Fruit fly (Drosophila melanogaster) whole organism, embryonic: ENCODE data around the gene CG34409.

Experiments used
- Atf6 ChIP-seq: fragments of 200-800 bp; sonication (Bioruptor generic); IDR thresholded peaks from 2 replicates; pipeline ENCODE4 v1.3.6; 2022; ENCODE audit warnings: missing biosample characterization, missing genetic modification characterization
- B-H1 ChIP-seq: fragments of 200-800 bp; sonication (Bioruptor generic); IDR thresholded peaks from 3 replicates; pipeline ENCODE4 v1.3.6; 2022; ENCODE audit warnings: missing biosample characterization, missing genetic modification characterization
- Bdp1 ChIP-seq: fragments of 200-800 bp; sonication (Bioruptor generic); optimal IDR thresholded peaks from 3 replicates; lab custom pipeline; 2016; ENCODE audit warnings: missing biosample characterization, missing genetic modification characterization
- CG10267 ChIP-seq: fragments of 200-800 bp; sonication (Bioruptor generic); optimal IDR thresholded peaks from 2 replicates; lab custom pipeline; 2018; ENCODE audit warnings: missing biosample characterization, mild to moderate bottlenecking, missing genetic modification characterization, moderate library complexity
- CG10654 ChIP-seq: fragments of 200-800 bp; sonication (Bioruptor generic); optimal IDR thresholded peaks from 2 replicates; lab custom pipeline; 2016; ENCODE audit warnings: missing biosample characterization, missing genetic modification characterization
- CG11695 ChIP-seq: fragments of 200-800 bp; sonication (Bioruptor generic); IDR thresholded peaks from 3 replicates; pipeline ENCODE4 v1.3.6; 2022; ENCODE audit warnings: missing biosample characterization, missing genetic modification characterization
- CG11696 ChIP-seq: fragments of 200-800 bp; sonication (Bioruptor generic); IDR thresholded peaks from 2 replicates; pipeline ENCODE4 v1.3.6; 2022; ENCODE audit warnings: missing biosample characterization, missing genetic modification characterization
- CG12299 ChIP-seq: fragments of 200-800 bp; sonication (Bioruptor generic); optimal IDR thresholded peaks from 2 replicates; lab custom pipeline; 2018; ENCODE audit warnings: missing biosample characterization, mild to moderate bottlenecking, missing genetic modification characterization
- CG14441 ChIP-seq: fragments of 200-800 bp; sonication (Bioruptor generic); IDR thresholded peaks from 2 replicates; pipeline ENCODE4 v1.3.6; 2022; ENCODE audit warnings: missing biosample characterization, missing genetic modification characterization
- CG1602 ChIP-seq: fragments of 200-800 bp; sonication (Bioruptor generic); optimal IDR thresholded peaks from 3 replicates; lab custom pipeline; 2016; ENCODE audit warnings: missing biosample characterization, missing genetic modification characterization
- CG17385 ChIP-seq: fragments of 200-800 bp; sonication (Bioruptor generic); optimal IDR thresholded peaks from 3 replicates; lab custom pipeline; 2018; ENCODE audit warnings: missing biosample characterization, mild to moderate bottlenecking, missing genetic modification characterization
- CG17829 ChIP-seq: fragments of 200-800 bp; optimal IDR thresholded peaks from 2 replicates; lab custom pipeline; 2019; ENCODE audit warnings: missing biosample characterization, mild to moderate bottlenecking, missing genetic modification characterization, moderate library complexity
- CG18262 ChIP-seq: fragments of 200-800 bp; optimal IDR thresholded peaks from 3 replicates; lab custom pipeline; 2019; ENCODE audit warnings: missing biosample characterization, mild to moderate bottlenecking, missing genetic modification characterization, moderate library complexity
- CG2199 ChIP-seq: fragments of 200-800 bp; sonication (Bioruptor generic); IDR thresholded peaks from 3 replicates; pipeline ENCODE4 v1.3.6; 2022; ENCODE audit warnings: missing biosample characterization, missing genetic modification characterization
- CG2712 ChIP-seq: fragments of 200-800 bp; optimal IDR thresholded peaks from 3 replicates; lab custom pipeline; 2019; ENCODE audit warnings: missing biosample characterization, mild to moderate bottlenecking, missing genetic modification characterization, moderate library complexity
- CG3838 ChIP-seq: fragments of 200-800 bp; sonication (Bioruptor generic); optimal IDR thresholded peaks from 3 replicates; lab custom pipeline; 2016; ENCODE audit warnings: missing biosample characterization, missing genetic modification characterization
- CG3847 ChIP-seq: fragments of 200-800 bp; sonication (Bioruptor generic); IDR thresholded peaks from 2 replicates; pipeline ENCODE4 v1.3.6; 2022; ENCODE audit warnings: missing biosample characterization, missing genetic modification characterization
- CG43689 ChIP-seq: fragments of 200-800 bp; sonication (Bioruptor generic); IDR thresholded peaks from 2 replicates; pipeline ENCODE4 v1.3.6; 2022; ENCODE audit warnings: missing biosample characterization, missing genetic modification characterization
- CG6854 ChIP-seq: fragments of 200-800 bp; sonication (Bioruptor generic); optimal IDR thresholded peaks from 3 replicates; lab custom pipeline; 2017; ENCODE audit warnings: missing biosample characterization, mild to moderate bottlenecking, missing genetic modification characterization
- CG8388 ChIP-seq: fragments of 200-800 bp; sonication (Bioruptor generic); optimal IDR thresholded peaks from 2 replicates; lab custom pipeline; 2019; ENCODE audit warnings: missing biosample characterization, mild to moderate bottlenecking, missing genetic modification characterization, moderate library complexity
- Dek ChIP-seq: fragments of 200-800 bp; sonication (Bioruptor generic); optimal IDR thresholded peaks from 3 replicates; lab custom pipeline; 2019; ENCODE audit warnings: missing biosample characterization, mild to moderate bottlenecking, missing genetic modification characterization, moderate library complexity
- Doc2 ChIP-seq: fragments of 200-800 bp; sonication (Bioruptor generic); IDR thresholded peaks from 2 replicates; pipeline ENCODE4 v1.3.6; 2022; ENCODE audit warnings: missing biosample characterization, missing genetic modification characterization
- Dref ChIP-seq: fragments of 200-800 bp; sonication (Bioruptor generic); IDR thresholded peaks from 2 replicates; pipeline ENCODE4 v1.3.6; 2022; ENCODE audit warnings: missing biosample characterization, missing genetic modification characterization
- Gsc ChIP-seq: fragments of 200-800 bp; sonication (Bioruptor generic); IDR thresholded peaks from 2 replicates; pipeline ENCODE4 v1.3.6; 2022; ENCODE audit warnings: missing biosample characterization, missing genetic modification characterization
- Hr78 ChIP-seq, 2 experiments: fragments of 200-800 bp in 1 of 2; fragments of >200 bp in 1 of 2; sonication (Bioruptor generic) in 1 of 2; optimal IDR thresholded peaks; 2 replicates each; lab custom pipeline; 2017 to 2019; ENCODE audit warnings: missing biosample characterization in 2 of 2, missing genetic modification characterization in 2 of 2, mild to moderate bottlenecking in 1 of 2, moderate library complexity in 1 of 2
- MBD-R2 ChIP-seq: fragments of 200-800 bp; sonication (Bioruptor generic); IDR thresholded peaks from 2 replicates; pipeline ENCODE4 v1.3.6; 2022; ENCODE audit warnings: missing biosample characterization, missing genetic modification characterization
- Mad ChIP-seq: fragments of 200-800 bp; sonication (Bioruptor generic); optimal IDR thresholded peaks from 2 replicates; lab custom pipeline; 2016; ENCODE audit warnings: missing biosample characterization, missing genetic modification characterization
- Med ChIP-seq: fragments of 200-800 bp; sonication (Bioruptor generic); peaks from one replicate; lab custom pipeline; 2016; ENCODE audit warnings: missing biosample characterization, missing genetic modification characterization, mild to moderate bottlenecking, inconsistent platforms, moderate library complexity
- Mrtf ChIP-seq: fragments of 200-800 bp; sonication (Bioruptor generic); IDR thresholded peaks from 3 replicates; pipeline ENCODE4 v1.3.6; 2022; ENCODE audit warnings: missing biosample characterization, missing genetic modification characterization
- NK7.1 ChIP-seq: fragments of 200-800 bp; sonication (Bioruptor generic); optimal IDR thresholded peaks from 3 replicates; lab custom pipeline; 2016; ENCODE audit warnings: missing biosample characterization, missing genetic modification characterization
- PHDP ChIP-seq: fragments of 200-800 bp; sonication (Bioruptor generic); optimal IDR thresholded peaks from 3 replicates; lab custom pipeline; 2018; ENCODE audit warnings: missing biosample characterization, mild to moderate bottlenecking, missing genetic modification characterization, moderate library complexity
- Sin3A ChIP-seq: fragments of >200 bp; optimal IDR thresholded peaks from 2 replicates; lab custom pipeline; 2018
- bab2 ChIP-seq: fragments of 200-800 bp; sonication (Bioruptor generic); optimal IDR thresholded peaks from 2 replicates; lab custom pipeline; 2016; ENCODE audit warnings: missing biosample characterization, missing genetic modification characterization
- bigmax ChIP-seq: fragments of 200-800 bp; sonication (Bioruptor generic); optimal IDR thresholded peaks from 2 replicates; lab custom pipeline; 2018; ENCODE audit warnings: missing biosample characterization, mild to moderate bottlenecking, missing genetic modification characterization
- chif ChIP-seq, 2 experiments: fragments of 200-800 bp; sonication (Bioruptor generic); optimal IDR thresholded peaks; 3 replicates each; lab custom pipeline; 2016; ENCODE audit warnings: missing biosample characterization in 2 of 2, missing genetic modification characterization in 2 of 2
- disco-r ChIP-seq: fragments of 200-800 bp; sonication (Bioruptor generic); optimal IDR thresholded peaks from 2 replicates; lab custom pipeline; 2016; ENCODE audit warnings: missing biosample characterization, missing genetic modification characterization
- fd102C ChIP-seq: fragments of 200-800 bp; sonication (Bioruptor generic); optimal IDR thresholded peaks from 2 replicates; lab custom pipeline; 2018; ENCODE audit warnings: missing biosample characterization, mild to moderate bottlenecking, missing genetic modification characterization, moderate library complexity
- ftz-f1 ChIP-seq: fragments of 200-800 bp; sonication (Bioruptor generic); optimal IDR thresholded peaks from 2 replicates; lab custom pipeline; 2016; ENCODE audit warnings: missing biosample characterization, missing genetic modification characterization
- fu2 ChIP-seq: fragments of 200-800 bp; sonication (Bioruptor generic); optimal IDR thresholded peaks from 2 replicates; lab custom pipeline; 2016; ENCODE audit warnings: missing biosample characterization, missing genetic modification characterization
- gem ChIP-seq: fragments of 200-800 bp; sonication (Bioruptor generic); optimal IDR thresholded peaks from 2 replicates; lab custom pipeline; 2019; ENCODE audit warnings: missing biosample characterization, mild to moderate bottlenecking, missing genetic modification characterization, moderate library complexity
- hth ChIP-seq: fragments of >200 bp; optimal IDR thresholded peaks from 2 replicates; lab custom pipeline; 2017; ENCODE audit warnings: inconsistent platforms
- ind ChIP-seq: fragments of 200-800 bp; sonication (Bioruptor generic); optimal IDR thresholded peaks from 3 replicates; lab custom pipeline; 2016; ENCODE audit warnings: missing biosample characterization, missing genetic modification characterization
- lbe ChIP-seq: fragments of 200-800 bp; sonication (Bioruptor generic); optimal IDR thresholded peaks from 2 replicates; lab custom pipeline; 2016; ENCODE audit warnings: missing biosample characterization, mild to moderate bottlenecking, missing genetic modification characterization
- rib ChIP-seq: fragments of 200-800 bp; sonication (Bioruptor generic); IDR thresholded peaks from 2 replicates; pipeline ENCODE4 v1.3.6; 2022; ENCODE audit warnings: missing biosample characterization, missing genetic modification characterization
- row ChIP-seq: fragments of 200-800 bp; sonication (Bioruptor generic); IDR thresholded peaks from 3 replicates; pipeline ENCODE4 v1.3.6; 2022; ENCODE audit warnings: missing biosample characterization, missing genetic modification characterization
- schlank ChIP-seq: fragments of 200-800 bp; sonication (Bioruptor generic); optimal IDR thresholded peaks from 2 replicates; lab custom pipeline; 2018; ENCODE audit warnings: missing biosample characterization, mild to moderate bottlenecking, missing genetic modification characterization
- sens ChIP-seq: fragments of 200-800 bp; sonication (Bioruptor generic); peaks from one replicate; lab custom pipeline; 2016; ENCODE audit warnings: missing biosample characterization, missing genetic modification characterization
- sens-2 ChIP-seq: fragments of 200-800 bp; sonication (Bioruptor generic); IDR thresholded peaks from 2 replicates; pipeline ENCODE4 v1.3.6; 2022; ENCODE audit warnings: missing biosample characterization, missing genetic modification characterization
- so ChIP-seq: fragments of 200-800 bp; sonication (Bioruptor generic); IDR thresholded peaks from 3 replicates; pipeline ENCODE4 v1.3.6; 2022; ENCODE audit warnings: missing biosample characterization, missing genetic modification characterization
- tgo ChIP-seq: fragments of 200-800 bp; sonication (Bioruptor generic); IDR thresholded peaks from 3 replicates; pipeline ENCODE4 v1.3.6; 2022; ENCODE audit warnings: missing biosample characterization, missing genetic modification characterization
- ttk ChIP-seq: fragments of 200-800 bp; sonication (Bioruptor generic); IDR thresholded peaks from 2 replicates; pipeline ENCODE4 v2.1.2; 2022; ENCODE audit warnings: missing biosample characterization, missing genetic modification characterization
- zen ChIP-seq: fragments of 200-800 bp; sonication (Bioruptor generic); optimal IDR thresholded peaks from 3 replicates; lab custom pipeline; 2018; ENCODE audit warnings: missing biosample characterization, mild to moderate bottlenecking, missing genetic modification characterization, moderate library complexity
- zfh1 ChIP-seq: fragments of 200-800 bp; sonication (Bioruptor generic); IDR thresholded peaks from 3 replicates; pipeline ENCODE4 v1.3.6; 2022; ENCODE audit warnings: missing biosample characterization, missing genetic modification characterization

Gene CG34409

dm6 chr3R:9783240-9783917 lies 37.2 kb upstream of the CG34409 start (continued):
- TF ChIP-seq B-H1 (no peak), chif (GFP tag; optimal IDR thresholded peaks at IDR 0.05; lab: Kevin White, UChicago) (no peak), CG11696 (GFP tag; lab: Robert Waterston, UW) (peak; percentile 79), fd102C (GFP tag; lab: Kevin White, UChicago) (no peak), PHDP (tag; lab: Kevin White, UChicago) (peak; percentile 26), hth (lab: Kevin White, UChicago) (no peak), Dek (tag; lab: Kevin White, UChicago) (peak; percentile 9), CG17385 (GFP tag; lab: Kevin White, UChicago) (no peak), Doc2 (no peak), Atf6 (GFP tag; lab: Robert Waterston, UW) (no peak), gem (tag; lab: Kevin White, UChicago) (peak; percentile 73), MBD-R2 (no peak), so (GFP tag; lab: Robert Waterston, UW) (0 out of 3 replicates have a peak, but pooled peaks have one; percentile 25), Hr78 (GFP tag; optimal IDR thresholded peaks at IDR 0.05; lab: Kevin White, UChicago) (peak in 1 of 2 experiments; percentile 52), sens-2 (GFP tag; lab: Robert Waterston, UW) (no peak), Sin3A (lab: Kevin White, UChicago) (no peak), CG2712 (tag; lab: Kevin White, UChicago) (peak; percentile 35), Bdp1 (GFP tag; lab: Kevin White, UChicago) (no peak), schlank (tag; lab: Kevin White, UChicago) (no peak), CG10267 (tag; lab: Kevin White, UChicago) (no peak), bigmax (peak; percentile 66), CG11695 (no peak), Med (GFP tag; lab: Kevin White, UChicago) (no peak), Mrtf (no peak), CG3847 (GFP tag; lab: Robert Waterston, UW) (no peak), CG2199 (no peak), NK7.1 (GFP tag; lab: Kevin White, UChicago) (no peak), CG1602 (GFP tag; lab: Kevin White, UChicago) (no peak), zfh1 (GFP tag; lab: Robert Waterston, UW) (no peak), CG8388 (GFP tag; lab: Kevin White, UChicago) (peak; percentile 50), fu2 (no peak), bab2 (GFP tag; lab: Kevin White, UChicago) (no peak), zen (tag; lab: Kevin White, UChicago) (no peak), CG14441 (GFP tag; lab: Robert Waterston, UW) (no peak), CG3838 (GFP tag; lab: Kevin White, UChicago) (no peak), sens (GFP tag; lab: Kevin White, UChicago) (peak; percentile 25), lbe (no peak), CG18262 (tag; lab: Kevin White, UChicago) (peak; percentile 27), Gsc (GFP tag; lab: Robert Waterston, UW) (no peak), CG10654 (GFP tag; lab: Kevin White, UChicago) (no peak), CG6854 (no peak), ind (GFP tag; lab: Kevin White, UChicago) (no peak), CG43689 (GFP tag; lab: Robert Waterston, UW) (no peak), tgo (no peak), CG17829 (no peak), ftz-f1 (no peak), CG12299 (no peak), Dref (GFP tag; lab: Robert Waterston, UW) (no peak), Mad (GFP tag; lab: Kevin White, UChicago) (no peak), disco-r (no peak), row (GFP tag; lab: Robert Waterston, UW) (peak; percentile 41; the same call in 1 of the 3 replicates), ttk (GFP tag; lab: Robert Waterston, UW) (no peak), rib (GFP tag; lab: Robert Waterston, UW) (no peak)
